In the genomic region with DNA sequence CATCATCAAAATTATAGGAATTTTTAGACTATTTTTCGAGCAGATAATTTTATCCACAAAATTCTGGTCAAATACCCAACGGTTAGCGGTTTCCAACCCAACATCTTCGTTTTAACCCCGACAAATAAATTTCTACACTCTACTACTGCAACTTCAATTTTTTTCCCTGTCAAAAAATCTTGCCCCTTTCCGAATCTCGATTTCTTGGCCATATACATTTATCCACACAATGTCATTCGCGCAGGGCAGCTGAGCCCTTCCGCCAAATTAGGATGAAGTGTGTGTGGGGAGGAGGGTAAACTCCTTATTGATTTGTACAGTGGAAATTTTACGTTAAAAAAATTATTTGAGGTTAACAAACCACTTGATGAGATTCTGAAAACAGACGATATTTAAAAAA, we compare ENCODE assay signal across 4 worm cellular contexts.
A peak's percentile ranks its signal among the peaks of the same experiment; 100 is the strongest.
TF ChIP-seq lines count a peak whose summit lies in the region.

No protein-coding gene starts in this region.

TF ChIP-seq in whole organism, L2 larva, 48 proteins besides CTCF, POLR2A, EP300 and RAD21 (continued from another document):
- TF ChIP-seq sma-9 (GFP tag; optimal IDR thresholded peaks at IDR 0.05; lab: Kevin White, UChicago) = peak; percentile 96
- no peak for TF ChIP-seq sma-9 (tag; optimal IDR thresholded peaks at IDR 0.05; lab: Kevin White, UChicago)
- TF ChIP-seq sma-3 (GFP tag; optimal IDR thresholded peaks at IDR 0.05; lab: Kevin White, UChicago) = peak; percentile 98
- TF ChIP-seq lin-13 (GFP tag; optimal IDR thresholded peaks at IDR 0.05; lab: Kevin White, UChicago) = peak; percentile 97
- peak; percentile 63 for TF ChIP-seq aly-2 (tag; optimal IDR thresholded peaks at IDR 0.05; lab: Kevin White, UChicago)
- no peak for TF ChIP-seq ama-1 (optimal IDR thresholded peaks at IDR 0.05; lab: Kevin White, UChicago)
- peak; percentile 72 for TF ChIP-seq unc-39 (tag; optimal IDR thresholded peaks at IDR 0.05; lab: Kevin White, UChicago)
- TF ChIP-seq crh-2 (tag; optimal IDR thresholded peaks at IDR 0.05; lab: Kevin White, UChicago) = peak; percentile 98
- peak; percentile 94 for TF ChIP-seq C34F6.9 (tag; optimal IDR thresholded peaks at IDR 0.05; lab: Kevin White, UChicago)
- TF ChIP-seq mbf-1 (tag; optimal IDR thresholded peaks at IDR 0.05; lab: Kevin White, UChicago) = peak; percentile 65
- peak; percentile 96 for TF ChIP-seq mab-5 (tag; optimal IDR thresholded peaks at IDR 0.05; lab: Kevin White, UChicago)
- peak; percentile 64 for TF ChIP-seq nhr-11 (tag; optimal IDR thresholded peaks at IDR 0.05; lab: Kevin White, UChicago)
- peak; percentile 90 for TF ChIP-seq ceh-16 (tag; optimal IDR thresholded peaks at IDR 0.05; lab: Kevin White, UChicago)
- TF ChIP-seq snpc-4 (tag; optimal IDR thresholded peaks at IDR 0.05; lab: Kevin White, UChicago) = peak; percentile 89
- TF ChIP-seq nhr-237 (tag; optimal IDR thresholded peaks at IDR 0.05; lab: Kevin White, UChicago) = peak; percentile 93
- peak; percentile 98 for TF ChIP-seq nhr-21 (tag; optimal IDR thresholded peaks at IDR 0.05; lab: Kevin White, UChicago)
- peak; percentile 82 for TF ChIP-seq skn-1 (tag; optimal IDR thresholded peaks at IDR 0.05; lab: Kevin White, UChicago)
- TF ChIP-seq mdl-1 (tag; optimal IDR thresholded peaks at IDR 0.05; lab: Kevin White, UChicago) = peak; percentile 70 to 92
- TF ChIP-seq ztf-4 (tag; optimal IDR thresholded peaks at IDR 0.05; lab: Kevin White, UChicago) = peak; percentile 90
- TF ChIP-seq ztf-11 (tag; optimal IDR thresholded peaks at IDR 0.05; lab: Kevin White, UChicago) = peak; percentile 79
- TF ChIP-seq sem-4 (tag; optimal IDR thresholded peaks at IDR 0.05; lab: Kevin White, UChicago) = peak; percentile 96
- TF ChIP-seq zag-1 (tag; optimal IDR thresholded peaks at IDR 0.05; lab: Kevin White, UChicago) = peak; percentile 98
- TF ChIP-seq elt-3 (tag; optimal IDR thresholded peaks at IDR 0.05; lab: Kevin White, UChicago) = no peak
- peak; percentile 73 for TF ChIP-seq blmp-1 (tag; optimal IDR thresholded peaks at IDR 0.05; lab: Kevin White, UChicago; ENCODE audit: insufficient read depth)
- TF ChIP-seq nhr-10 (tag; optimal IDR thresholded peaks at IDR 0.05; lab: Kevin White, UChicago) = peak; percentile 94
- peak; percentile 72 for TF ChIP-seq unc-62 (GFP tag; optimal IDR thresholded peaks at IDR 0.05; lab: Kevin White, UChicago)
- TF ChIP-seq ZK546.5 (tag; optimal IDR thresholded peaks at IDR 0.05; lab: Kevin White, UChicago) = peak; percentile 65
- peak; percentile 94 for TF ChIP-seq F13H6.1 (tag; optimal IDR thresholded peaks at IDR 0.05; lab: Kevin White, UChicago)

TF ChIP-seq in whole organism, L4 larva, 104 proteins besides CTCF, POLR2A, EP300 and RAD21 (continued from another document and continues in another):
- TF ChIP-seq lin-39 (tag; optimal IDR thresholded peaks at IDR 0.05; lab: Kevin White, UChicago) (peak; percentile 88), jun-1 (tag; optimal IDR thresholded peaks at IDR 0.05; lab: Kevin White, UChicago) (peak; percentile 98), mep-1 (tag; optimal IDR thresholded peaks at IDR 0.05; lab: Kevin White, UChicago) (peak; percentile 99), lin-13 (GFP tag; optimal IDR thresholded peaks at IDR 0.05; lab: Kevin White, UChicago) (peak; percentile 94), mdl-1 (tag; optimal IDR thresholded peaks at IDR 0.05; lab: Kevin White, UChicago) (peak; percentile 87 to 91), Y48G9A.11 (GFP tag; IDR thresholded peaks at IDR 0.05; lab: Robert Waterston, UW) (peak; percentile 69; the same call in 1 of the 2 replicates), F44E2.7 (GFP tag; IDR thresholded peaks at IDR 0.05; lab: Robert Waterston, UW) (no peak), ceh-20 (GFP tag; IDR thresholded peaks at IDR 0.05; lab: Robert Waterston, UW) (peak; percentile 94), ztf-11 (tag; optimal IDR thresholded peaks at IDR 0.05; lab: Kevin White, UChicago) (peak; percentile 89), ceh-32 (tag; optimal IDR thresholded peaks at IDR 0.05; lab: Kevin White, UChicago; ENCODE audit: poor library complexity) (peak; percentile 87), daf-19 (GFP tag; conservative IDR thresholded peaks at IDR 0.05; lab: Robert Waterston, UW) (peak; percentile 87), pha-4 (GFP tag; IDR thresholded peaks at IDR 0.05; lab: Robert Waterston, UW) (peak; percentile 84), pha-4 (tag; optimal IDR thresholded peaks at IDR 0.05; lab: Kevin White, UChicago) (peak; percentile 95), dmd-8 (GFP tag; IDR thresholded peaks at IDR 0.05; lab: Robert Waterston, UW) (0 out of 2 replicates have a peak, but pooled peaks have one; percentile 62), dmd-6 (GFP tag; IDR thresholded peaks at IDR 0.05; lab: Robert Waterston, UW) (peak; percentile 92), hlh-30 (tag; optimal IDR thresholded peaks at IDR 0.05; lab: Kevin White, UChicago; ENCODE audit: insufficient read depth) (peak; percentile 86), daf-8 (GFP tag; IDR thresholded peaks at IDR 0.05; lab: Robert Waterston, UW) (peak; percentile 77; the same call in 1 of the 2 replicates), nhr-102 (tag; optimal IDR thresholded peaks at IDR 0.05; lab: Kevin White, UChicago) (peak; percentile 99), set-16 (GFP tag; IDR thresholded peaks at IDR 0.05; lab: Robert Waterston, UW) (no peak), snpc-4 (tag; optimal IDR thresholded peaks at IDR 0.05; lab: Kevin White, UChicago) (peak; percentile 63), unc-130 (GFP tag; optimal IDR thresholded peaks at IDR 0.05; lab: Kevin White, UChicago) (no peak), F37D6.2 (tag; optimal IDR thresholded peaks at IDR 0.05; lab: Kevin White, UChicago) (peak; percentile 98), saeg-2 (GFP tag; IDR thresholded peaks at IDR 0.05; lab: Robert Waterston, UW) (peak; percentile 87), egl-27 (tag; optimal IDR thresholded peaks at IDR 0.05; lab: Kevin White, UChicago) (no peak), fkh-10 (GFP tag; optimal IDR thresholded peaks at IDR 0.05; lab: Kevin White, UChicago) (peak; percentile 98), fos-1 (tag; optimal IDR thresholded peaks at IDR 0.05; lab: Kevin White, UChicago) (peak; percentile 85), lin-38 (GFP tag; IDR thresholded peaks at IDR 0.05; lab: Robert Waterston, UW) (peak; percentile 82), egl-43 (GFP tag; IDR thresholded peaks at IDR 0.05; lab: Robert Waterston, UW) (peak; percentile 97), ZK546.5 (tag; optimal IDR thresholded peaks at IDR 0.05; lab: Kevin White, UChicago) (peak in 1 of 2 experiments; percentile 73), F26F4.8 (GFP tag; conservative IDR thresholded peaks at IDR 0.05; lab: Robert Waterston, UW) (no peak), nhr-237 (tag; optimal IDR thresholded peaks at IDR 0.05; lab: Kevin White, UChicago) (peak; percentile 88), ceh-28 (tag; optimal IDR thresholded peaks at IDR 0.05; lab: Kevin White, UChicago) (peak; percentile 90), Y105C5A.15 (GFP tag; IDR thresholded peaks at IDR 0.05; lab: Robert Waterston, UW) (0 out of 2 replicates have a peak, but pooled peaks have one; percentile 51)

TF ChIP-seq in whole organism, late embryonic, 69 proteins besides CTCF, POLR2A, EP300 and RAD21 (continued from another document):
- peak; percentile 36 for TF ChIP-seq ets-4 (tag; optimal IDR thresholded peaks at IDR 0.05; lab: Kevin White, UChicago)
- peak; percentile 72 for TF ChIP-seq ceh-22 (tag; optimal IDR thresholded peaks at IDR 0.05; lab: Kevin White, UChicago)
- TF ChIP-seq ceh-30 (tag; optimal IDR thresholded peaks at IDR 0.05; lab: Kevin White, UChicago) = peak; percentile 76
- peak; percentile 80 for TF ChIP-seq ceh-31 (tag; optimal IDR thresholded peaks at IDR 0.05; lab: Kevin White, UChicago)
- TF ChIP-seq ztf-16 (tag; optimal IDR thresholded peaks at IDR 0.05; lab: Kevin White, UChicago) = peak; percentile 46
- no peak for TF ChIP-seq che-1 (tag; optimal IDR thresholded peaks at IDR 0.05; lab: Kevin White, UChicago)
- TF ChIP-seq ceh-34 (tag; optimal IDR thresholded peaks at IDR 0.05; lab: Kevin White, UChicago) = peak; percentile 62
- TF ChIP-seq dve-1 (tag; optimal IDR thresholded peaks at IDR 0.05; lab: Kevin White, UChicago) = peak; percentile 88
- peak; percentile 89 for TF ChIP-seq unc-42 (tag; optimal IDR thresholded peaks at IDR 0.05; lab: Kevin White, UChicago)
- TF ChIP-seq pax-1 (tag; optimal IDR thresholded peaks at IDR 0.05; lab: Kevin White, UChicago) = peak; percentile 54
- TF ChIP-seq ceh-6 (GFP tag; optimal IDR thresholded peaks at IDR 0.05; lab: Kevin White, UChicago) = peak; percentile 6
- TF ChIP-seq rnt-1 (tag; optimal IDR thresholded peaks at IDR 0.05; lab: Kevin White, UChicago) = peak; percentile 76
- TF ChIP-seq C38D4.7 (GFP tag; optimal IDR thresholded peaks at IDR 0.05; lab: Kevin White, UChicago) = no peak
- no peak for TF ChIP-seq sox-4 (tag; optimal IDR thresholded peaks at IDR 0.05; lab: Kevin White, UChicago)
TF ChIP-seq in whole organism, late embryonic: peak in this region for 29.

TF ChIP-seq in whole organism, mixed stage, embryonic, 35 proteins besides CTCF, POLR2A, EP300 and RAD21 (continued from another document):
- no peak for TF ChIP-seq snpc-4 (tag; optimal IDR thresholded peaks at IDR 0.05; lab: Kevin White, UChicago)
- peak; percentile 88 for TF ChIP-seq mep-1 (tag; optimal IDR thresholded peaks at IDR 0.05; lab: Kevin White, UChicago)
- no peak for TF ChIP-seq blmp-1 (tag; optimal IDR thresholded peaks at IDR 0.05; lab: Kevin White, UChicago)
- no peak for TF ChIP-seq nhr-28 (tag; optimal IDR thresholded peaks at IDR 0.05; lab: Kevin White, UChicago)
- TF ChIP-seq sptf-1 (tag; optimal IDR thresholded peaks at IDR 0.05; lab: Kevin White, UChicago) = peak; percentile 74
- TF ChIP-seq nhr-76 (tag; optimal IDR thresholded peaks at IDR 0.05; lab: Kevin White, UChicago) = peak; percentile 50
- no peak for TF ChIP-seq unc-39 (tag; optimal IDR thresholded peaks at IDR 0.05; lab: Kevin White, UChicago)
